Fruit fly (Drosophila melanogaster): ENCODE measurements around the gene Inx7.

Gene Inx7

dm6 chrX:7000444-7001134 lies 7.2 kb upstream of the Inx7 start:
- no peak for TF ChIP-seq CG17801 (GFP tag; optimal IDR thresholded peaks at IDR 0.05; ENCODE audit: partially characterized antibody)

- peak; percentile 85 for TF ChIP-seq CG17801 (GFP tag; optimal IDR thresholded peaks at IDR 0.05; ENCODE audit: partially characterized antibody)
These were observed 5.1 kb upstream of the Inx7 start, which contains the start of gene Inx2 for dm6 chrX:6998492-6998852. TSS of gene Inx2 (plus strand) at chrX:6998672.

DNA sequence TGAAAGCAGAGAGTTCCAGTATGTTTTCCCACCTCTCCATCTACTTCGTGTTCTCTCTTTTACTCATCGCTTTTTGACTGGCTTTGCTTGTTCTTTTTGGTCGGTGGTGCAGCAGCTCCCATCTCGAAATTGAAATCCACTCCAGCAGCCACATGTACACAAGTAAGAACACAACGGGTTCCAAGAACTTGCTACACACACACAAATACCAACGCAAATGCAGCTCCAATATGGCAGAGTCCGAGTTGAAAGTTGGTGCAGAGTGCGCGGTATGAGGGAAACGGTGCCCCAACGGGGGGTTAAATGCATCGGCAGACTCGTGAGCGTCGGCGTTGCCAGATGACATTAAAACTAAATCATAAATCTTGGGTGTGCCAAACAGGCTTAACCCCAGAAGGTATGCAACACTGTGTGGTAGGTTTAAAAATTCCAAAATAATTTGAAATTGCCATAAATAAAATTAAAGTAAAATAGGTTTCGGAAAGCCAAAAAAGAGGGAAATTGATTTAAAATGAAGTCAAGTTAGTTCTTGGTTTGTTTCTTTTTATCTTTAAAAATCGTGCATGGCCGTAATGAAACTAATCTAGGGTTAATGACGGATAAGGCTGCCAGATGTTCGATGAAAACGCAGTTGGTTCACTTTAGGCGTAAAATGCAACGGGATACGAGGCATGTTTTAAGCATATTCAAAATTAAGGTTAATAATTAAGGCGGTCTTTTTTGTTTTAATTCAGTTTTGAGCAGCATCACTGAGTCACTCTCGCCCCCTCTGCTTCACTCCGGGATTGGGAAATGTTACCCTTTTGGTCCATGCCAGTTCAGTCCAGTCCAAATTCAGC lies 4.5 kb upstream of the Inx7 start:
- peak; percentile 22 for TF ChIP-seq CG17801 (GFP tag; optimal IDR thresholded peaks at IDR 0.05; ENCODE audit: partially characterized antibody)

DNA sequence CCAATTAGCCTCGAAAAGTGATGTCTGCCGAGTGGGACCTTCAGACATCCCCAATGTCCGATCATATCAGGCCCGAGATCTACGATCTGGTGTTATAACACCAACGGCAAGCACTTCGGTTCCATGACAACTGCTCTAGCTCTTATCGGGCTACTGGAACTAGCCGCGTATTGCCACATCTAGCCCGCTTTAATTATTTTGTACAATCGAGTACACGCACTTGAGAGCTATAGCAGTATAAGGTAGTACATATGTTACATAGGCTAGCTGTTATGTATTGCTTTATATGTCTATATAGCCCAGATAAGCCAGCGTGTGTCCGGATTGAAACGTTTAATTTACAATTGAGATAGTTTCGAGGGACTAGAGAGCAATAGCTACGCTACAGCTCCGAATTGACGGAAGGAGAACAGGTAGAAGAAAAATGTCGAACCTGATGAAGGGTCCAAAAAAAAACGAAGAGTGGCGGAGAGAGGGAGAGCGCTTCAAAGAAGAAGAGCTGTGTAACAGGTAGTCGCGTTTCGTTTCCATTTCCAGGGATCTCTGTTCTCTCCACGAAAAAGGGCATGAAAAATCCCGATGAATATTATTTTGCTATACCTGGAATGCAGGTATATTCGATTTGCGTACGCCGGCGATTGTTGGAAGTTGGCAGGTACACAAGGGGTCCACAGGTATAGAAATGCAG lies 3.7 kb upstream of the Inx7 start:
- no peak for TF ChIP-seq CG17801 (GFP tag; optimal IDR thresholded peaks at IDR 0.05; ENCODE audit: partially characterized antibody)

dm6 chrX:6996130-6996529 lies 2.7 kb upstream of the Inx7 start:
- TF ChIP-seq CG17801 (GFP tag; optimal IDR thresholded peaks at IDR 0.05; ENCODE audit: partially characterized antibody) = no peak

dm6 chrX:6995258-6995657 lies 1.8 kb upstream of the Inx7 start:
- TF ChIP-seq CG17801 (GFP tag; optimal IDR thresholded peaks at IDR 0.05; ENCODE audit: partially characterized antibody) = no peak

DNA sequence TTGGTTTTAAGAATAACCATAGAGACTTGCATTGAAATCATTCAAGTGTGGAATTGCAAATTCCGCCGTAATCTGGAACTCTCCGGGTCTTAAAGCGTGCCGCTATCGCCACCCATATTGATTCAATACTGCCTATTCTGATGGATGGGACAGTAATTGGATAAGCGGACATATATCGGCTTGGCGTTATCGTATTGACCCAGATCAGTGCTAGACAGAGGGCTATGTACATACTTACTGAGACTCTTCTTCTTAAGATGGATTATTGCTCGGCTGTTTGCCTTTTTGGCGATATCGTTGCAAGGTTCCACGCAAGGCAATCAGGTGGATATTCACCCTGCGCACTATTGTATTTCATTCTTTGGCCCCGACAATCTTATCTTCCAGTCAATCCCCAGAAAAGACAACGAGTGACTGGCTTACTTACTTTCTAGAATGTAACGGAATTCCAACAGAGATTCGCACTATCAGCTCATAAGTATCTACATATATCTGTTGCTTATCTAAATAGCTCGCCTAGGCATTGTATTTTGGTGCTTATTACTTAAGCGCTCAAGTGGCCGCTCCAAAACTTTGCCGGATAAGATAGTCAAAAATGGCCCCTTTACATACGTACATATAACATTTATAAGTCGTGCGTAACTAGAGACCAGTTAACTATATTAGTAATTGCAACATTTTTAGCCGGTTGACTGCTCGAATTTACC lies 1.2 kb upstream of the Inx7 start:
- TF ChIP-seq CG17801 (GFP tag; optimal IDR thresholded peaks at IDR 0.05; ENCODE audit: partially characterized antibody) = no peak

DNA sequence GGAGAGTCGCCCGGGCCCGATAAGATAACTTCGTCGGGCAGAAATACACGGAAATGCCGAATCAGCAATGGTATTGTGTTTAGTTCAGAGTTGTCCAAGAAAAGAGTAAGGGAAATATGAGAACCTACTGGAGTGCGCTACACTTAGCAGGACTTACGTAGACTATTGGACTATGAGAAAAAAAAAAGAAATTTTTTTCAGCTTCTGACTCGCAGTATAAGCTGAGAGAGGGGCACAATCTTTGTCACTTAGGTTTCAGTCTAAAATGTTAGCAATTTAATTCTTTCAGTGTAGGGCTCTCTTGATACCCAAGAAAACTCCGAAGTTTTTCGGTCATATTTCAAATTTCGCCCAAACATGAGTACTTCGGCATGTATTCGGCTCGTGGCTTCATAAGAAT lies 341 bp upstream of the Inx7 start:
- peak; percentile 35 for TF ChIP-seq CG17801 (GFP tag; optimal IDR thresholded peaks at IDR 0.05; ENCODE audit: partially characterized antibody)

- no peak for TF ChIP-seq CG17801 (GFP tag; optimal IDR thresholded peaks at IDR 0.05; ENCODE audit: partially characterized antibody)
These were observed 2.1 kb downstream of the Inx7 start, which contains the start of gene ogre for dm6 chrX:6991286-6991685. TSS of gene ogre (minus strand) at chrX:6991318.

DNA sequence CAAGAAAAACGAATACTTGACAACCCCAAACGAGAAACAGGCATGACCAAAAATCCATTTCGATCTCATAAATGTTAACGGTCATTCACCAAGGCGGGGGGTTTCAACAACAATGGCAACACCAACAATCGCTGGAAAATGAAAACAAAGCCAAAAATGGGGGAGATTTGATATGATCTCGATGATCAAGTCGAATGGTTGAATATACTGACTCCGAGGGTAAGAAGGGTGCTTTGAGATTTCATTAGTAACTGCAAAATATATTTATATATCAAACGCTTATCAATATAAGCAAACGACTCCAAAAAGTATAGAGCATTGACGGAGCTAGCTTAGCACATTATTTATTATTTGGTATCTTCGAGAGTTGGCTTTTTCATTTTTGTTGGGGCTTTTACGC lies 3.3 kb downstream of the Inx7 start:
- TF ChIP-seq CG17801 (GFP tag; optimal IDR thresholded peaks at IDR 0.05; ENCODE audit: partially characterized antibody) = no peak

DNA sequence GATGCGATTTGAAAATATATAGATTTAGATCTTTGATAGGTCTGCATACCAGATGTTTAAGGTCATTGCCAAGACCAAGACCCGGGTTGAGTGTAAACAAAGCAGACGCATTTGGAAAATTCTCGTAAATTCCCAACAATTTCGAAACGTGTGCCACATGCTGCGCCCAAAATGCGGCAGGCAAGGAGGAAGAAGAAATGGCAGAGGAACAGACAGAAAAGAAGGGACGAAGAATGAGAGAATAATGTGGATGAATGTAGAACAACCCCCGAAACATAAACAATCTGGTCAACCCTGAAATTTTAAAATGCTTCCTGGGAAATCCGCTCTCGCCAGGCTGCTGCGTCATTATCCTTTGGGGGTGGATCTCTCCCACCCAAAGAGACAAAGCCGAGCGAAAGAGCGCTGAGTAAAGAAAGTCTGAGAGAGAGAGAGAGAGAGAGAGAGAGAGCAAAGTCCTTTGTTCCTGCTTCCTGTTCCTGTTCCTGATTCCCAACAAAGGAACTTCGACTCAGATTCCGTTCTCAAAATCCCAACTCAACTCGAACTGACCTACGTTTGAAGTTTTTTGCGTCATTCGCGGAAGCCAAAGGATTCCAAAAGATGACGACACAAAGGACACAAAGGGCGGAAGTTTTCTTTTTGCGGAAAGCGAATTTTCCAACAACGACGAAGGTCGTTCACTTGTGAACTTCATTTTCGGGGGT lies 4.6 kb downstream of the Inx7 start:
- no peak for TF ChIP-seq CG17801 (GFP tag; optimal IDR thresholded peaks at IDR 0.05; ENCODE audit: partially characterized antibody)

DNA sequence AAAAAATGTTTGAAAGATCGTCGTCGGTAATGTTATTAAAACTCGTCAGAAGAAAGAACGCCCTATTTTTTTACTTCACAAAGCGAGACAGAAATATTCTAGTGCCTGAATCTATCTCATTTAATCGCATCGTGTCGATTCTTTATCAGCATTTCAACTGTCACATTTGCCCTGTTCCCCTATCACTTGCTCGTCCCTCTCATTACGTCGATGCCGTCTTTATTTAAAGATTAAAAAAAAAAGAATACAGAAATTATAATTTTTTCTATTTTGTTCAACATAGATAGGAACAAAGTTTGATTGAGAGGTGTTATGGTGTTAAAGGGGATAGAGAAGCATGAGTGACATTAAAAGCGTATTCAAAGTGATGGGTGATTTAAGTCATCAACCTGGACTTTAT lies 5.3 kb downstream of the Inx7 start:
- no peak for TF ChIP-seq CG17801 (GFP tag; optimal IDR thresholded peaks at IDR 0.05; ENCODE audit: partially characterized antibody)

dm6 chrX:6987091-6987490 lies 6.3 kb downstream of the Inx7 start:
- no peak for TF ChIP-seq CG17801 (GFP tag; optimal IDR thresholded peaks at IDR 0.05; ENCODE audit: partially characterized antibody)

dm6 chrX:6985980-6986827 lies 7.2 kb downstream of the Inx7 start, which contains the start of gene bou:
TSS of gene bou (plus strand) at chrX:6986486.
- peak; percentile 11 for TF ChIP-seq CG17801 (GFP tag; optimal IDR thresholded peaks at IDR 0.05; ENCODE audit: partially characterized antibody)
